Worm (Caenorhabditis elegans) whole organism, mixed stage, embryonic: ENCODE results near the gene F53C3.11.

Experiments used
- M03D4.4 ChIP-seq: sonication (generic microtip); optimal IDR thresholded peaks from 2 replicates; lab custom pipeline; 2017; ENCODE audit warnings: mild to moderate bottlenecking, missing genetic modification characterization, missing compliant biosample characterization
- bed-3 ChIP-seq: fragments of 200-800 bp; sonication (Bioruptor generic); optimal IDR thresholded peaks from 3 replicates; lab custom pipeline; 2018; ENCODE audit warnings: mild to moderate bottlenecking, missing genetic modification characterization, moderate library complexity, missing compliant biosample characterization
- blmp-1 ChIP-seq: fragments of 150-350 bp; optimal IDR thresholded peaks from 2 replicates; lab custom pipeline; 2014; ENCODE audit warnings: missing biosample characterization, missing genetic modification characterization
- ceh-43 ChIP-seq: fragments of 200-800 bp; sonication (Bioruptor generic); optimal IDR thresholded peaks from 2 replicates; lab custom pipeline; 2018; ENCODE audit warnings: mild to moderate bottlenecking, missing genetic modification characterization, moderate library complexity, missing compliant biosample characterization
- ceh-83 ChIP-seq: fragments of 200-800 bp; sonication (Bioruptor generic); optimal IDR thresholded peaks from 2 replicates; lab custom pipeline; 2018; ENCODE audit warnings: mild to moderate bottlenecking, missing genetic modification characterization, missing compliant biosample characterization
- ces-1 ChIP-seq: fragments of 150-350 bp; optimal IDR thresholded peaks from 2 replicates; lab custom pipeline; 2014; ENCODE audit warnings: missing biosample characterization, missing genetic modification reagents, missing genetic modification characterization
- cnd-1 ChIP-seq: fragments of 200-800 bp; sonication (Bioruptor generic); optimal IDR thresholded peaks from 2 replicates; lab custom pipeline; 2018; ENCODE audit warnings: mild to moderate bottlenecking, missing genetic modification characterization, missing compliant biosample characterization
- drap-1 ChIP-seq: fragments of 200-800 bp; sonication (Bioruptor generic); optimal IDR thresholded peaks from 3 replicates; lab custom pipeline; 2018; ENCODE audit warnings: mild to moderate bottlenecking, missing genetic modification characterization, missing compliant biosample characterization
- elt-1 ChIP-seq: sonication (generic microtip); optimal IDR thresholded peaks from 2 replicates; lab custom pipeline; 2017; ENCODE audit warnings: missing genetic modification characterization, mild to moderate bottlenecking, missing compliant biosample characterization, antibody characterized with exemption, moderate library complexity, borderline replicate concordance; ENCODE audit not compliant: insufficient read depth
- elt-3 ChIP-seq: fragments of 150-350 bp; optimal IDR thresholded peaks from 2 replicates; lab custom pipeline; 2014; ENCODE audit warnings: missing biosample characterization, missing genetic modification characterization
- flh-1 ChIP-seq: fragments of 200-800 bp; sonication (Bioruptor generic); optimal IDR thresholded peaks from 2 replicates; lab custom pipeline; 2018; ENCODE audit warnings: mild to moderate bottlenecking, missing genetic modification characterization, moderate library complexity, missing compliant biosample characterization
- ham-2 ChIP-seq: fragments of 200-800 bp; sonication (Bioruptor generic); optimal IDR thresholded peaks from 2 replicates; lab custom pipeline; 2018; ENCODE audit warnings: mild to moderate bottlenecking, missing genetic modification characterization, missing compliant biosample characterization
- hlh-1 ChIP-seq: fragments of 150-350 bp; optimal IDR thresholded peaks from 2 replicates; lab custom pipeline; 2014; ENCODE audit warnings: missing biosample characterization, missing genetic modification reagents, missing genetic modification characterization
- lin-13 ChIP-seq: fragments of 150-350 bp; optimal IDR thresholded peaks from 2 replicates; lab custom pipeline; 2014; ENCODE audit warnings: missing biosample characterization, missing genetic modification characterization
- lin-32 ChIP-seq: fragments of 200-800 bp; sonication (Bioruptor generic); optimal IDR thresholded peaks from 2 replicates; lab custom pipeline; 2018; ENCODE audit warnings: mild to moderate bottlenecking, missing genetic modification characterization, missing compliant biosample characterization
- lsy-2 ChIP-seq: fragments of 150-350 bp; optimal IDR thresholded peaks from 2 replicates; lab custom pipeline; 2014; ENCODE audit warnings: missing biosample characterization, missing genetic modification characterization
- mab-5 ChIP-seq: fragments of 150-350 bp; optimal IDR thresholded peaks from 2 replicates; lab custom pipeline; 2014; ENCODE audit warnings: missing biosample characterization, missing genetic modification characterization
- mep-1 ChIP-seq: fragments of 150-350 bp; optimal IDR thresholded peaks from 2 replicates; lab custom pipeline; 2017; ENCODE audit warnings: missing biosample characterization, missing genetic modification reagents, missing genetic modification characterization, inconsistent platforms
- mls-2 ChIP-seq: sonication (generic microtip); optimal IDR thresholded peaks from 2 replicates; lab custom pipeline; 2016; ENCODE audit warnings: mild to moderate bottlenecking, missing genetic modification characterization, moderate library complexity, missing compliant biosample characterization
- nhr-12 ChIP-seq: fragments of 150-350 bp; optimal IDR thresholded peaks from 2 replicates; lab custom pipeline; 2014; ENCODE audit warnings: missing biosample characterization, missing genetic modification characterization
- nhr-2 ChIP-seq: fragments of 150-350 bp; optimal IDR thresholded peaks from 2 replicates; lab custom pipeline; 2014; ENCODE audit warnings: missing biosample characterization, missing genetic modification characterization
- nhr-237 ChIP-seq: fragments of 150-350 bp; optimal IDR thresholded peaks from 2 replicates; lab custom pipeline; 2014; ENCODE audit warnings: missing biosample characterization, missing genetic modification characterization
- nhr-76 ChIP-seq: sonication (generic microtip); optimal IDR thresholded peaks from 2 replicates; lab custom pipeline; 2017; ENCODE audit warnings: missing biosample characterization, missing genetic modification characterization
- pha-4 ChIP-seq: fragments of 150-350 bp; optimal IDR thresholded peaks from 2 replicates; lab custom pipeline; 2018; ENCODE audit warnings: missing biosample characterization, missing genetic modification reagents, missing genetic modification characterization
- sem-2 ChIP-seq: fragments of 200-800 bp; sonication (Bioruptor generic); optimal IDR thresholded peaks from 2 replicates; lab custom pipeline; 2018; ENCODE audit warnings: mild to moderate bottlenecking, missing genetic modification characterization, missing compliant biosample characterization
- snpc-4 ChIP-seq: fragments of 150-350 bp; optimal IDR thresholded peaks from 2 replicates; lab custom pipeline; 2014; ENCODE audit warnings: missing biosample characterization, missing genetic modification characterization
- sptf-1 ChIP-seq: sonication (generic microtip); optimal IDR thresholded peaks from 2 replicates; lab custom pipeline; 2017; ENCODE audit warnings: mild to moderate bottlenecking, missing genetic modification characterization, moderate library complexity, missing compliant biosample characterization
- tbx-8 ChIP-seq: fragments of 200-800 bp; sonication (Bioruptor generic); optimal IDR thresholded peaks from 2 replicates; lab custom pipeline; 2018; ENCODE audit warnings: mild to moderate bottlenecking, missing genetic modification characterization, moderate library complexity, missing compliant biosample characterization
- unc-120 ChIP-seq: sonication (generic microtip); optimal IDR thresholded peaks from 2 replicates; lab custom pipeline; 2017; ENCODE audit warnings: missing genetic modification characterization, missing compliant biosample characterization; ENCODE audit not compliant: poor library complexity, severe bottlenecking
- unc-39 ChIP-seq: fragments of 150-350 bp; optimal IDR thresholded peaks from 2 replicates; lab custom pipeline; 2014; ENCODE audit warnings: missing biosample characterization, missing genetic modification characterization
- unc-62 ChIP-seq: fragments of 150-350 bp; optimal IDR thresholded peaks from 2 replicates; lab custom pipeline; 2014; ENCODE audit warnings: missing biosample characterization, missing genetic modification reagents, missing genetic modification characterization
- zip-8 ChIP-seq: fragments of 150-350 bp; optimal IDR thresholded peaks from 2 replicates; lab custom pipeline; 2014; ENCODE audit warnings: missing biosample characterization, missing genetic modification characterization
- ztf-11 ChIP-seq: fragments of 150-350 bp; optimal IDR thresholded peaks from 2 replicates; lab custom pipeline; 2014; ENCODE audit warnings: missing biosample characterization, missing genetic modification characterization

The F53C3.11 gene

DNA sequence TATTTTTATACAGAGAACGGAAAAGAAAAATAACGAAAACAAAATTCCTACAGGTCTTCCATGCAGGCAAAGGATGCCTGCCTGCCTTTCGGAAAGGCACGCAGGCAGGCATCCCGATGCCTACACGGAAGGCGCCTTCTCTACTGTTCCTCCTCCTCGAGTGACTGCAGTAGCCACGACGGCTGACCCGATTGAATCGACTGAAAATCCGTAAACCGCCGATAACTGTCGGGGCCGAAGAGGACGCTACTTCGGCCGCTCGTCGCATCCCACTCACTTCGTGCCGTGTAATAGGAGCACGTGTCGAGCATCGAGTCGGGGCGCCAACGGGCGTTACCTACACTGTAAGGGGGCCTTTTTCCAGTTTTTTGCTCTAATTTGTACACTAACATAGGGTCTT is 14.1 kb upstream of the F53C3.11 start:
- TF ChIP-seq ham-2 (no peak), cnd-1 (tag; lab: Kevin White, UChicago) (no peak), drap-1 (GFP tag; lab: Kevin White, UChicago) (no peak), sptf-1 (tag; lab: Kevin White, UChicago) (no peak), zip-8 (no peak), nhr-12 (tag; lab: Kevin White, UChicago) (no peak), elt-1 (tag; lab: Kevin White, UChicago) (no peak), lsy-2 (tag; lab: Kevin White, UChicago) (no peak), nhr-237 (no peak), elt-3 (tag; lab: Kevin White, UChicago) (no peak), blmp-1 (tag; lab: Kevin White, UChicago) (no peak), ztf-11 (tag; lab: Kevin White, UChicago) (no peak), mep-1 (no peak), lin-13 (no peak), bed-3 (GFP tag; lab: Kevin White, UChicago) (no peak), pha-4 (tag; lab: Kevin White, UChicago) (no peak)
- TF ChIP-seq, all 35 proteins: peak for 0

DNA sequence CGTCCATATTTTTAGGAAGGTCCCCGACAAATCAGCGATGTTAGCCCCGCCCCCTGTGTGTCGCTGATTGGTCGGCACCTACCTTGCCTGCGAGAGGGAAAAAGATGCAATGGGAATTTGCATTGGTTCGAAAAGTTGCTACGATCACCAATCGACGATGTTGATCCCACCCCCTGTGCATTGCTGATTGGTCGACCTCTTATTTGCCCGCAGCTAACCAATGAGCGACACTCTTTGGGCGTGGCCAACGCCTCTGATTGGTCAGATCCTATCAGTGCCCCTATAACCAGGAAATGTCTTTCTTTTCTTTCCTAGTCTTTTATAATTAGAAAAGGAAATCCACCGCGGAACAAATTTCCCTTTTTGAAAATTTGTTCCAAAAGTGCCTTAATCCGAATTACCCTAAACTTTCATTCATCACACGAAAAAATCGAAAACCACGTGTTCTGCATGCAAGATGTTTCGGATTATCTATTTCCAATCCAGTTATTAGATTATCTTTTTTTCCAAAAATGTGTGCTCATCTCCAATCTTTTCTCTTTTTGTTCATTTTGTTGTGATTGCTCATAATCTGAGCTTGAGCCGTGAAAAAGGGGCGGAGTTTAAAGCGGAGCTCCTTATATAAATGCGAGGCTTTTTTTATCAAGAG is 11.6 kb upstream of the F53C3.11 start:
- no peak for TF ChIP-seq elt-3 (tag; lab: Kevin White, UChicago)
- TF ChIP-seq bed-3 (GFP tag; lab: Kevin White, UChicago) = no peak
- TF ChIP-seq mab-5 = no peak
- no peak for TF ChIP-seq nhr-237
- TF ChIP-seq snpc-4 (tag; lab: Kevin White, UChicago) = no peak
- no peak for TF ChIP-seq M03D4.4 (tag; lab: Kevin White, UChicago)
- no peak for TF ChIP-seq pha-4 (tag; lab: Kevin White, UChicago)
- no peak for TF ChIP-seq nhr-12 (tag; lab: Kevin White, UChicago)
- TF ChIP-seq sptf-1 (tag; lab: Kevin White, UChicago) = no peak
- no peak for TF ChIP-seq ceh-83 (GFP tag; lab: Kevin White, UChicago)
- TF ChIP-seq zip-8 = no peak
- TF ChIP-seq cnd-1 (tag; lab: Kevin White, UChicago) = no peak
- no peak for TF ChIP-seq nhr-2 (tag; lab: Kevin White, UChicago)
- TF ChIP-seq mls-2 (tag; lab: Kevin White, UChicago) = no peak
- TF ChIP-seq nhr-76 (tag; lab: Kevin White, UChicago) = no peak
- no peak for TF ChIP-seq lin-32
- no peak for TF ChIP-seq lin-13

DNA sequence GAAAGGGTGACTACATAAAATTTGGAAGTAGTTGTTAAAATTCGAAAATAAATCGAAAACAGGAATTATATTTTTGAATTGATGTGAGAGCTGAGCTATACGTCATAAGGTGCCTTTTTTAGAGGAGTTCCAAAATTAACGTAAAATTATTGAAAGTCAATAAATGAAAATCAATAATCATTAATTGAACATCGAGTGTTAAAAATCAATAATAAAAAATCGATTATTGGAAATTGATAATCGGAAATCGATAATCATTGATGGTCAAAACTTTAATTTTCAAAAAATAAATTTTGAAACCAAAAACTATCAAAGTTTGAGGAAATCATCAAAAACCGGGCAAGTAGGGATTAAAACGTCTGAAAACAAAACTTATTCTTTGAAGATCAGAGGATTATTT is 7.2 kb upstream of the F53C3.11 start:
- TF ChIP-seq tbx-8 (GFP tag; lab: Kevin White, UChicago) (no peak), lin-13 (no peak), snpc-4 (tag; lab: Kevin White, UChicago) (no peak), ces-1 (GFP tag; lab: Kevin White, UChicago) (no peak), zip-8 (no peak), mls-2 (tag; lab: Kevin White, UChicago) (no peak), drap-1 (GFP tag; lab: Kevin White, UChicago) (no peak), flh-1 (no peak), blmp-1 (tag; lab: Kevin White, UChicago) (no peak), ham-2 (no peak), mep-1 (no peak), lin-32 (no peak), nhr-237 (no peak), elt-1 (tag; lab: Kevin White, UChicago) (no peak)
- TF ChIP-seq, all 35 proteins: peak for 0

DNA sequence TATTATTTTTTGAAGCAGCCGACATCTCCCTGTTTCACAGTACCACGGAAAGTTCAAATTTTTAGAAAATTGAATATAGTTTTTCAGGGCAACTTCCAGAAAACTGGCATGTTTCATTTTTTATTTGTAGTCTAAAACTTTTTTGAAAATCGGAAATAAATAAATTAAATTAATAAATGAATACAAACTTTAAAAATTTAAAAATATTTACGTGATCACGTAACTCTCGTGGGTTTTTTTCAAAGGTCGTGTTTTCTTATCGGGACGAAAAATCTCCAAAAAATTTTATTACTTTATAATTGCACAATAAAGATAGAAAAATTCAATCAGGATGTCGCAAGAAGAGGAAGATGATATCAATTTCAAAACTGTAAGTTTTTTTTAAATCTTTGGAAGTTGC is 5.2 kb upstream of the F53C3.11 start, which contains the start of gene F53C3.1:
Gene F53C3.1, plus strand, starts transcription at position 301 of the 400 bp plus-strand sequence.
- no peak for TF ChIP-seq flh-1
- TF ChIP-seq snpc-4 (tag; lab: Kevin White, UChicago) = no peak
- TF ChIP-seq nhr-76 (tag; lab: Kevin White, UChicago) = no peak
- no peak for TF ChIP-seq bed-3 (GFP tag; lab: Kevin White, UChicago)
- no peak for TF ChIP-seq mab-5
- no peak for TF ChIP-seq unc-62 (GFP tag; lab: Kevin White, UChicago)
- no peak for TF ChIP-seq tbx-8 (GFP tag; lab: Kevin White, UChicago)
- TF ChIP-seq unc-120 (tag; lab: Kevin White, UChicago) = no peak
- no peak for TF ChIP-seq M03D4.4 (tag; lab: Kevin White, UChicago)
- TF ChIP-seq ceh-43 (GFP tag; lab: Kevin White, UChicago) = no peak
- no peak for TF ChIP-seq sem-2 (GFP tag; lab: Kevin White, UChicago)
- TF ChIP-seq pha-4 (tag; lab: Kevin White, UChicago) = no peak
- no peak for TF ChIP-seq lsy-2 (tag; lab: Kevin White, UChicago)
- TF ChIP-seq hlh-1 = no peak
- no peak for TF ChIP-seq ham-2
- TF ChIP-seq unc-39 = no peak
- TF ChIP-seq sptf-1 (tag; lab: Kevin White, UChicago) = no peak
